Worm (Caenorhabditis elegans): Measurements from ENCODE around the gene ZK783.7.
A peak's percentile ranks its signal among the peaks of the same experiment; 100 is the strongest.

Gene ZK783.7

ce11 chrIII:7659440-7659839 is 2.9 kb downstream of the ZK783.7 start (continued):
- TF ChIP-seq mab-5 (tag; optimal IDR thresholded peaks at IDR 0.05) (no peak), ceh-39 (tag; optimal IDR thresholded peaks at IDR 0.05) (no peak), nhr-2 (tag; optimal IDR thresholded peaks at IDR 0.05) (peak; percentile 47), drap-1 (GFP tag; optimal IDR thresholded peaks at IDR 0.05) (peak; percentile 61), ztf-11 (tag; optimal IDR thresholded peaks at IDR 0.05) (peak; percentile 58), ceh-43 (GFP tag; optimal IDR thresholded peaks at IDR 0.05) (no peak), hlh-1 (tag; optimal IDR thresholded peaks at IDR 0.05) (peak; percentile 58)

- TF ChIP-seq bed-3 (GFP tag; optimal IDR thresholded peaks at IDR 0.05) (no peak), ztf-11 (tag; optimal IDR thresholded peaks at IDR 0.05) (no peak), nhr-76 (tag; optimal IDR thresholded peaks at IDR 0.05) (no peak), hlh-1 (tag; optimal IDR thresholded peaks at IDR 0.05) (no peak), ces-1 (GFP tag; optimal IDR thresholded peaks at IDR 0.05) (no peak), ceh-39 (tag; optimal IDR thresholded peaks at IDR 0.05) (no peak), mep-1 (tag; optimal IDR thresholded peaks at IDR 0.05) (no peak), snpc-4 (tag; optimal IDR thresholded peaks at IDR 0.05) (no peak), sptf-1 (tag; optimal IDR thresholded peaks at IDR 0.05) (no peak), lin-13 (tag; optimal IDR thresholded peaks at IDR 0.05) (no peak), unc-39 (tag; optimal IDR thresholded peaks at IDR 0.05) (no peak)
Measured at ce11 chrIII:7661162-7661561, 4.6 kb downstream of the ZK783.7 start.

- TF ChIP-seq cnd-1 (tag; optimal IDR thresholded peaks at IDR 0.05) (no peak), mab-5 (tag; optimal IDR thresholded peaks at IDR 0.05) (no peak), ceh-83 (GFP tag; optimal IDR thresholded peaks at IDR 0.05) (no peak), ceh-39 (tag; optimal IDR thresholded peaks at IDR 0.05) (no peak), hlh-1 (tag; optimal IDR thresholded peaks at IDR 0.05) (no peak), unc-62 (GFP tag; optimal IDR thresholded peaks at IDR 0.05) (no peak)
Measured at ce11 chrIII:7661978-7662377, 5.5 kb downstream of the ZK783.7 start, which contains the start of gene lido-18. lido-18 (plus strand) TSS chrIII:7662278.

- TF ChIP-seq ham-2 (GFP tag; optimal IDR thresholded peaks at IDR 0.05) = no peak
Measured at ce11 chrIII:7665928-7666327, 9.4 kb downstream of the ZK783.7 start.

ce11 chrIII:7672411-7672810 is 15.9 kb downstream of the ZK783.7 start:
- TF ChIP-seq elt-1 (tag; optimal IDR thresholded peaks at IDR 0.05; ENCODE audit: borderline replicate concordance, insufficient read depth) (no peak), sptf-1 (tag; optimal IDR thresholded peaks at IDR 0.05) (no peak), mls-2 (tag; optimal IDR thresholded peaks at IDR 0.05) (no peak), zip-8 (tag; optimal IDR thresholded peaks at IDR 0.05) (no peak), pha-4 (tag; optimal IDR thresholded peaks at IDR 0.05) (no peak), ztf-11 (tag; optimal IDR thresholded peaks at IDR 0.05) (no peak), hlh-1 (tag; optimal IDR thresholded peaks at IDR 0.05) (no peak), cnd-1 (tag; optimal IDR thresholded peaks at IDR 0.05) (no peak), ham-2 (GFP tag; optimal IDR thresholded peaks at IDR 0.05) (no peak), lsy-2 (tag; optimal IDR thresholded peaks at IDR 0.05) (no peak), drap-1 (GFP tag; optimal IDR thresholded peaks at IDR 0.05) (no peak), tbx-8 (GFP tag; optimal IDR thresholded peaks at IDR 0.05) (no peak), lin-13 (tag; optimal IDR thresholded peaks at IDR 0.05) (no peak), blmp-1 (tag; optimal IDR thresholded peaks at IDR 0.05) (no peak)

ce11 chrIII:7692287-7692686 is 35.8 kb downstream of the ZK783.7 start:
- TF ChIP-seq sem-2 (GFP tag; optimal IDR thresholded peaks at IDR 0.05) = no peak
- no peak for TF ChIP-seq mls-2 (tag; optimal IDR thresholded peaks at IDR 0.05)
- no peak for TF ChIP-seq ham-2 (GFP tag; optimal IDR thresholded peaks at IDR 0.05)
- no peak for TF ChIP-seq bed-3 (GFP tag; optimal IDR thresholded peaks at IDR 0.05)
- TF ChIP-seq nhr-28 (tag; optimal IDR thresholded peaks at IDR 0.05) = no peak
- no peak for TF ChIP-seq ceh-83 (GFP tag; optimal IDR thresholded peaks at IDR 0.05)
- no peak for TF ChIP-seq nhr-237 (tag; optimal IDR thresholded peaks at IDR 0.05)

ce11 chrIII:7694274-7694673 is 37.8 kb downstream of the ZK783.7 start, which contains the start of gene C18H2.5:
C18H2.5 (minus strand) TSS chrIII:7694374.
- TF ChIP-seq ztf-11 (tag; optimal IDR thresholded peaks at IDR 0.05) (no peak), ces-1 (GFP tag; optimal IDR thresholded peaks at IDR 0.05) (no peak), drap-1 (GFP tag; optimal IDR thresholded peaks at IDR 0.05) (no peak), blmp-1 (tag; optimal IDR thresholded peaks at IDR 0.05) (no peak), ceh-39 (tag; optimal IDR thresholded peaks at IDR 0.05) (no peak), elt-3 (tag; optimal IDR thresholded peaks at IDR 0.05) (no peak), nhr-28 (tag; optimal IDR thresholded peaks at IDR 0.05) (no peak), nhr-12 (tag; optimal IDR thresholded peaks at IDR 0.05) (no peak), nhr-2 (tag; optimal IDR thresholded peaks at IDR 0.05) (no peak), flh-1 (GFP tag; optimal IDR thresholded peaks at IDR 0.05) (no peak), unc-120 (tag; optimal IDR thresholded peaks at IDR 0.05; ENCODE audit: poor library complexity, severe bottlenecking) (no peak), sem-2 (GFP tag; optimal IDR thresholded peaks at IDR 0.05) (no peak), M03D4.4 (tag; optimal IDR thresholded peaks at IDR 0.05) (no peak), bed-3 (GFP tag; optimal IDR thresholded peaks at IDR 0.05) (no peak)

Measured in whole organism, mixed stage, embryonic.